Fruit fly (Drosophila melanogaster) whole organism, wandering third instar larva: ENCODE data around the gene Traf4.

ENCODE experiments used
- Abd-B ChIP-seq: fragments of >200 bp; optimal IDR thresholded peaks from 2 replicates; lab custom pipeline; 2017; ENCODE audit warnings: missing biosample characterization, missing genetic modification characterization
- CG32264 ChIP-seq: fragments of 200-800 bp; sonication (Bioruptor generic); optimal IDR thresholded peaks from 2 replicates; lab custom pipeline; 2016; ENCODE audit warnings: missing biosample characterization, missing genetic modification characterization
- CG9705 ChIP-seq: fragments of 200-800 bp; sonication (Bioruptor generic); optimal IDR thresholded peaks from 2 replicates; lab custom pipeline; 2018; ENCODE audit warnings: missing biosample characterization, mild to moderate bottlenecking, missing genetic modification characterization
- CrebA ChIP-seq: fragments of 200-800 bp; sonication (Bioruptor generic); optimal IDR thresholded peaks from 2 replicates; lab custom pipeline; 2016; ENCODE audit warnings: missing biosample characterization, mild to moderate bottlenecking, missing genetic modification characterization, borderline replicate concordance
- Dfd ChIP-seq: fragments of >200 bp; optimal IDR thresholded peaks from 2 replicates; lab custom pipeline; 2017; ENCODE audit warnings: missing biosample characterization, missing genetic modification characterization
- Dif ChIP-seq: fragments of 200-275, 200-300 bp; sonication (Bioruptor generic); optimal IDR thresholded peaks from 2 replicates; lab custom pipeline; 2018; ENCODE audit warnings: missing biosample characterization, missing genetic modification characterization; ENCODE audit not compliant: partially characterized antibody
- HLH106 ChIP-seq: fragments of 200-800 bp; optimal IDR thresholded peaks from 3 replicates; lab custom pipeline; 2019; ENCODE audit warnings: missing biosample characterization, mild to moderate bottlenecking, missing genetic modification characterization, moderate library complexity
- Hnf4 ChIP-seq: fragments of 200-800 bp; sonication (Bioruptor generic); optimal IDR thresholded peaks from 2 replicates; lab custom pipeline; 2016; ENCODE audit warnings: missing biosample characterization, mild to moderate bottlenecking, missing genetic modification characterization
- Hr83 ChIP-seq: fragments of 200-300 bp; sonication (Bioruptor generic); optimal IDR thresholded peaks from 2 replicates; lab custom pipeline; 2016; ENCODE audit warnings: missing biosample characterization, mild to moderate bottlenecking, missing genetic modification characterization, moderate library complexity; ENCODE audit not compliant: poor library complexity, severe bottlenecking
- Jra ChIP-seq: sonication (Bioruptor generic); optimal IDR thresholded peaks from 2 replicates; lab custom pipeline; 2016; ENCODE audit warnings: missing biosample characterization, missing genetic modification characterization
- Mio ChIP-seq: sonication (Bioruptor generic); optimal IDR thresholded peaks from 2 replicates; lab custom pipeline; 2016; ENCODE audit warnings: missing biosample characterization, missing genetic modification characterization
- Myc ChIP-seq: fragments of >200 bp; optimal IDR thresholded peaks from 2 replicates; lab custom pipeline; 2017
- N ChIP-seq: fragments of >200 bp; optimal IDR thresholded peaks from 2 replicates; lab custom pipeline; 2018; ENCODE audit warnings: missing biosample characterization, missing external identifiers, missing genetic modification characterization
- OdsH ChIP-seq: fragments of 200-800 bp; sonication (Bioruptor generic); optimal IDR thresholded peaks from 2 replicates; lab custom pipeline; 2016; ENCODE audit warnings: missing biosample characterization, mild to moderate bottlenecking, missing genetic modification characterization
- Rel ChIP-seq, 2 experiments: fragments of 200-800 bp; sonication (Bioruptor generic) in 1 of 2; optimal IDR thresholded peaks; 2 replicates in 1 of 2; 3 replicates in 1 of 2; lab custom pipeline; 2016 to 2019; ENCODE audit warnings: mild to moderate bottlenecking in 2 of 2, missing biosample characterization in 2 of 2, missing genetic modification characterization in 2 of 2, moderate library complexity in 1 of 2
- Sp1 ChIP-seq: fragments of 200-800 bp; sonication (Bioruptor generic); optimal IDR thresholded peaks from 3 replicates; lab custom pipeline; 2019; ENCODE audit warnings: missing biosample characterization, mild to moderate bottlenecking, missing genetic modification characterization, moderate library complexity
- Vsx2 ChIP-seq: fragments of 200-300, 225-300 bp; sonication (Bioruptor generic); optimal IDR thresholded peaks from 2 replicates; lab custom pipeline; 2018; ENCODE audit warnings: missing biosample characterization, missing genetic modification characterization; ENCODE audit not compliant: partially characterized antibody
- br ChIP-seq: fragments of 200-800 bp; sonication (Bioruptor generic); optimal IDR thresholded peaks from 2 replicates; lab custom pipeline; 2016; ENCODE audit warnings: missing biosample characterization, missing genetic modification characterization
- brk ChIP-seq: fragments of 200-800 bp; sonication (Bioruptor generic); optimal IDR thresholded peaks from 2 replicates; lab custom pipeline; 2016; ENCODE audit warnings: missing biosample characterization, mild to moderate bottlenecking, missing genetic modification characterization
- dl ChIP-seq, 2 experiments: fragments of 175-275, 200-275 bp in 1 of 2; fragments of 200-275 bp in 1 of 2; sonication (Bioruptor generic); optimal IDR thresholded peaks; lab custom pipeline; 2018; ENCODE audit warnings: mild to moderate bottlenecking in 2 of 2, missing biosample characterization in 2 of 2, missing genetic modification characterization in 2 of 2, moderate library complexity in 2 of 2; ENCODE audit not compliant: partially characterized antibody in 2 of 2, insufficient read depth in 1 of 2
- dsf ChIP-seq: sonication (Bioruptor generic); optimal IDR thresholded peaks from 2 replicates; lab custom pipeline; 2016; ENCODE audit warnings: missing biosample characterization, missing genetic modification characterization, borderline replicate concordance
- ey ChIP-seq: fragments of 200-800 bp; sonication (Bioruptor generic); optimal IDR thresholded peaks from 2 replicates; lab custom pipeline; 2016; ENCODE audit warnings: missing biosample characterization, missing genetic modification characterization
- foxo ChIP-seq, 2 experiments: fragments of 200-800 bp; sonication (Bioruptor generic); optimal IDR thresholded peaks; 2 replicates in 1 of 2; 3 replicates in 1 of 2; lab custom pipeline; 2016 to 2017; ENCODE audit warnings: missing biosample characterization in 2 of 2, missing genetic modification characterization in 2 of 2
- fru ChIP-seq: fragments of 200-800 bp; sonication (Bioruptor generic); optimal IDR thresholded peaks from 3 replicates; lab custom pipeline; 2016; ENCODE audit warnings: missing biosample characterization, mild to moderate bottlenecking, missing genetic modification characterization
- jim ChIP-seq: fragments of 175-275, 200-325 bp; sonication (Bioruptor generic); optimal IDR thresholded peaks from 2 replicates; lab custom pipeline; 2016; ENCODE audit warnings: missing biosample characterization, mild to moderate bottlenecking, missing genetic modification characterization
- lola ChIP-seq: fragments of >200 bp; optimal IDR thresholded peaks from 2 replicates; lab custom pipeline; 2017; ENCODE audit warnings: missing biosample characterization, missing genetic modification characterization
- pan ChIP-seq: fragments of >200 bp; optimal IDR thresholded peaks from 2 replicates; lab custom pipeline; 2017
- psq ChIP-seq: fragments of 200-800 bp; sonication (Bioruptor generic); optimal IDR thresholded peaks from 3 replicates; lab custom pipeline; 2017; ENCODE audit warnings: missing biosample characterization, mild to moderate bottlenecking, missing genetic modification characterization, moderate library complexity
- rgr ChIP-seq: fragments of 200-800 bp; sonication (Bioruptor generic); optimal IDR thresholded peaks from 3 replicates; lab custom pipeline; 2016; ENCODE audit warnings: missing biosample characterization, mild to moderate bottlenecking, missing genetic modification characterization
- sage ChIP-seq: fragments of 200-800 bp; sonication (Bioruptor generic); optimal IDR thresholded peaks from 2 replicates; lab custom pipeline; 2016; ENCODE audit warnings: missing biosample characterization, mild to moderate bottlenecking, missing genetic modification characterization
- sv ChIP-seq: fragments of 200-800 bp; sonication (Bioruptor generic); optimal IDR thresholded peaks from 3 replicates; lab custom pipeline; 2016; ENCODE audit warnings: missing biosample characterization, missing genetic modification characterization
- tai ChIP-seq: sonication (Bioruptor generic); optimal IDR thresholded peaks from 2 replicates; lab custom pipeline; 2016; ENCODE audit warnings: missing biosample characterization, missing genetic modification characterization
- woc ChIP-seq: sonication (Bioruptor generic); optimal IDR thresholded peaks from 2 replicates; lab custom pipeline; 2016; ENCODE audit warnings: missing biosample characterization, mild to moderate bottlenecking, missing genetic modification characterization

The Traf4 gene

dm6 chr2L:4352675-4353074 lies 9.1 kb upstream of the Traf4 start, which contains the start of gene CG15429:
Gene CG15429 (plus strand): TSS chr2L:4352975.
- TF ChIP-seq foxo (GFP tag; optimal IDR thresholded peaks at IDR 0.05; lab: Kevin White, UChicago) (no peak), sv (no peak), lola (GFP tag; lab: Kevin White, UChicago) (no peak), OdsH (GFP tag; lab: Kevin White, UChicago) (no peak), dl (GFP tag; optimal IDR thresholded peaks at IDR 0.05; lab: Kevin White, UChicago; ENCODE audit: insufficient read depth in 1 of 2, partially characterized antibody in 2 of 2) (no peak)

dm6 chr2L:4355066-4355465 lies 6.7 kb upstream of the Traf4 start:
- TF ChIP-seq dsf (GFP tag; lab: Kevin White, UChicago) = no peak
- no peak for TF ChIP-seq brk (GFP tag; lab: Kevin White, UChicago)
- no peak for TF ChIP-seq Jra
- TF ChIP-seq woc (GFP tag; lab: Kevin White, UChicago) = no peak
- no peak for TF ChIP-seq Sp1 (GFP tag; lab: Kevin White, UChicago)
- no peak for TF ChIP-seq Hnf4 (GFP tag; lab: Kevin White, UChicago)
- no peak for TF ChIP-seq psq (GFP tag; lab: Kevin White, UChicago)
- TF ChIP-seq CG9705 = no peak
- TF ChIP-seq fru (GFP tag; lab: Kevin White, UChicago) = no peak
- TF ChIP-seq sv = no peak
- no peak for TF ChIP-seq br
- no peak for TF ChIP-seq ey

DNA sequence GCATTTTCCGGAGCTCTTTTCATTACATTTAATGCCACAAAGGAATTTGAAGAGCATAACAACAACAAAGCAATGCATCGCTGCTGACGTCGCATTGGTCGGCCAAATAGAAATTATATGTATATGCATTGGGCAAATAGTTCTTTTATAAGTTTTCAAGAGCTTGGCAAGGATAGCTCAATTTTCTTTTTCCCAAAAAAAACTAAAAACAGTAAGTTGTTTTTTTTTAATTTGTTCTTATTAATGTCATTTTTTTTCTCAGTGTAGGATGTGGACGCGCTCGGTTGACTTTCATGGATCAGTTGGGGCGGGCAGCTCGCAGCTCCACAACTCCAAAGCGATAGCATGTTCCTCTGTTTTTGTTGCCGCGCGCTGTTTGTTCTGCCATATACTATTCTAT lies 2.6 kb upstream of the Traf4 start:
- TF ChIP-seq foxo (GFP tag; optimal IDR thresholded peaks at IDR 0.05; lab: Kevin White, UChicago) (no peak), Myc (lab: Kevin White, UChicago) (no peak), CG9705 (no peak), woc (GFP tag; lab: Kevin White, UChicago) (no peak), CG32264 (GFP tag; lab: Kevin White, UChicago) (no peak), Dif (GFP tag; lab: Kevin White, UChicago) (no peak)
- TF ChIP-seq, all 38 proteins: peak for 0

dm6 chr2L:4360882-4361281 lies 843 bp upstream of the Traf4 start:
- TF ChIP-seq Jra (no peak), foxo (GFP tag; optimal IDR thresholded peaks at IDR 0.05; lab: Kevin White, UChicago) (no peak), Hnf4 (GFP tag; lab: Kevin White, UChicago) (no peak), N (GFP tag; lab: Kevin White, UChicago) (no peak), ey (peak; percentile 5)
- TF ChIP-seq, all 38 proteins: peak for 1

dm6 chr2L:4363707-4364270 lies 2.1 kb downstream of the Traf4 start:
- TF ChIP-seq Vsx2 (no peak), Hnf4 (GFP tag; lab: Kevin White, UChicago) (no peak), CG32264 (GFP tag; lab: Kevin White, UChicago) (no peak), pan (no peak), psq (GFP tag; lab: Kevin White, UChicago) (no peak), jim (GFP tag; lab: Kevin White, UChicago) (no peak), Rel (GFP tag; optimal IDR thresholded peaks at IDR 0.05; lab: Kevin White, UChicago) (no peak), Rel (tag; optimal IDR thresholded peaks at IDR 0.05; lab: Kevin White, UChicago) (no peak), Jra (no peak), rgr (GFP tag; lab: Kevin White, UChicago) (no peak), HLH106 (no peak), br (no peak), sage (GFP tag; lab: Kevin White, UChicago) (no peak)

DNA sequence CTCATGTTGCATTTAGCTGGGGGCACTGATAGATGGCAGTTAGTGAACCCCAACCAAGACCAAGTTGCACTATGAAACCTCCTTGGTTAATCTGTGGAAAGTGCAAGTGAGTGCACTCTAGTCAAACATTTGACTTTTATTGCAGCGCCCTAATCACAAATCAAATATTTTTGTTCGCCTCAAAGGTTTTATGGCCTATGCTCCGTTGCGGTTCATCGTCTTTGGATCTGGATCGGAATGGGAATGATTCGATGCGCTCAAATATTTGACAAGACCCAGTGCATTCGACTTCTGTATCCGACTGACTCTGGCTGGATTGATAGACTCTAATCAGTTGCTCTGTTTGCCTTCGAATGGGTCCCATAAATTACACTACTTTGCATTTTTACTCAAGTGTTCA lies 3.2 kb downstream of the Traf4 start:
- TF ChIP-seq Vsx2 (no peak), jim (GFP tag; lab: Kevin White, UChicago) (no peak), psq (GFP tag; lab: Kevin White, UChicago) (no peak), Hr83 (GFP tag; lab: Kevin White, UChicago) (no peak), brk (GFP tag; lab: Kevin White, UChicago) (no peak), ey (no peak), tai (GFP tag; lab: Kevin White, UChicago) (no peak), Dif (GFP tag; lab: Kevin White, UChicago) (no peak), sage (GFP tag; lab: Kevin White, UChicago) (no peak), lola (GFP tag; lab: Kevin White, UChicago) (no peak), Hnf4 (GFP tag; lab: Kevin White, UChicago) (no peak), CrebA (GFP tag; lab: Kevin White, UChicago) (no peak), Dfd (GFP tag; lab: Kevin White, UChicago) (no peak), CG32264 (GFP tag; lab: Kevin White, UChicago) (no peak), fru (GFP tag; lab: Kevin White, UChicago) (no peak), Mio (GFP tag; lab: Kevin White, UChicago) (no peak), Abd-B (GFP tag; lab: Kevin White, UChicago) (no peak), sv (no peak), Sp1 (GFP tag; lab: Kevin White, UChicago) (no peak), Jra (no peak)
- TF ChIP-seq, all 38 proteins: peak for 0
